Worm (Caenorhabditis elegans): ENCODE measurements around the gene F55G1.15.

F55G1.15 gene

DNA sequence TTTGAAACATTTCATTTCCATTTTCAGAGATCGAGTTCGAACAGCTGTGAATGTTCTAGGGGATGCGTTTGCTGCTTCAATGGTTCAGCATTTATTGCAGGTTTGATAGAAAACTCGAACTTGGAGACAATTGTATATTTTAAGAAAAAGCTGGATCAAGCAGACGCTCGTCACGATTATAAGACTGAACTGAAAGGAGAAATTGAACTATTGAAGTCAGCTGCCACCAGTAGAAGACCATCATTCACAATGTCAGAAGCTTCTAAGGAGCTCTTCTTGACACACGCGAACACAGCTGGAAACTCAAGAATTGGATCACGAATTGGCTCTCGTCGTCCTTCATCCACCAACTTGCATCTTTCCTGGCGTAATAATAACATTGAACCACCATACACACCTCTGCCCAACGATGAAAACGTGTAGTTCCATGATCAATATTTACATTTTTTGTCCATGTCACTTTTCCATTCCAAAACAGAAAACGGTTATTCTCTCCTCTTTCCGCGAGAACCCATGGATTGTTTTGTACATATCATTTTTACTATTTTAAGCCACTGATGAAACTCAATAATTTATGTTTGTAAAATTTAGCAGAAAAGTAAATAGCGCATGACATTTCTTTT is 4.7 kb upstream of the F55G1.15 start (continued):
- TF ChIP-seq dmd-8 (GFP tag; IDR thresholded peaks at IDR 0.05) (no peak), tra-1 (GFP tag; IDR thresholded peaks at IDR 0.05) (no peak), lin-29 (GFP tag; IDR thresholded peaks at IDR 0.05) (no peak), jun-1 (tag; optimal IDR thresholded peaks at IDR 0.05) (no peak), unc-130 (GFP tag; optimal IDR thresholded peaks at IDR 0.05) (peak; percentile 31), dmd-6 (GFP tag; IDR thresholded peaks at IDR 0.05) (peak; percentile 40), ama-1 (optimal IDR thresholded peaks at IDR 0.05) (peak; percentile 91), zfp-3 (GFP tag; conservative IDR thresholded peaks at IDR 0.05) (peak; percentile 73; the same call in 1 of the 2 replicates), dpl-1 (GFP tag; optimal IDR thresholded peaks at IDR 0.05) (no peak), skn-1 (tag; optimal IDR thresholded peaks at IDR 0.05) (no peak), hlh-30 (tag; optimal IDR thresholded peaks at IDR 0.05; ENCODE audit: insufficient read depth) (no peak), lin-15B (tag; optimal IDR thresholded peaks at IDR 0.05) (no peak), mxl-2 (GFP tag; conservative IDR thresholded peaks at IDR 0.05) (no peak), attf-4 (tag; optimal IDR thresholded peaks at IDR 0.05) (no peak), zip-11 (GFP tag; IDR thresholded peaks at IDR 0.05) (no peak), nhr-76 (tag; optimal IDR thresholded peaks at IDR 0.05) (no peak)

DNA sequence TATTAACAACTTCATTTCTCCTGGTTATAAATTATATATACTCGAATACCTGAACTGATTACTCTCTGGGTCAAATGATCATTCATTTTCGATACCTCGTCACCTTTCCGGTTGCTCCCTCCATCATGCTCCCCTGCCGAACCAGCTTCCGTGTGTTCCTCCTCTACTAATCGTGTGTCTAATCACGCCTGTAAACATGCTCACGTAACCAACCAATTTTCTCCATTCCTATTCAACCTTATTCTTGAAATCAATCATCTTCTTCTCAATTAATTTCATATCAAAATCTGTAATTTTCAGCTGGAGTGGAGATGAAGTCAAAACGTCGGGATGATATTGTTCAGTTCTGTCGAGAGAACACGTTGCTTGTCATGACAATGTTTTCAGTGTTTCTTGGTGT is 2.1 kb upstream of the F55G1.15 start, which contains the start of gene glt-6:
glt-6 (plus strand) TSS at position 301 of the 400 bp plus-strand sequence.
- TF ChIP-seq T20F7.1 (GFP tag; optimal IDR thresholded peaks at IDR 0.05) (no peak), madf-5 (GFP tag; IDR thresholded peaks at IDR 0.05) (no peak), ceh-32 (tag; optimal IDR thresholded peaks at IDR 0.05; ENCODE audit: poor library complexity) (no peak), nhr-41 (GFP tag; IDR thresholded peaks at IDR 0.05) (no peak), ama-1 (optimal IDR thresholded peaks at IDR 0.05) (no peak), saeg-2 (GFP tag; IDR thresholded peaks at IDR 0.05) (no peak), pha-4 (GFP tag; IDR thresholded peaks at IDR 0.05) (no peak), pha-4 (tag; optimal IDR thresholded peaks at IDR 0.05) (no peak), cey-2 (tag; optimal IDR thresholded peaks at IDR 0.05; ENCODE audit: borderline replicate concordance, insufficient read depth) (no peak)

DNA sequence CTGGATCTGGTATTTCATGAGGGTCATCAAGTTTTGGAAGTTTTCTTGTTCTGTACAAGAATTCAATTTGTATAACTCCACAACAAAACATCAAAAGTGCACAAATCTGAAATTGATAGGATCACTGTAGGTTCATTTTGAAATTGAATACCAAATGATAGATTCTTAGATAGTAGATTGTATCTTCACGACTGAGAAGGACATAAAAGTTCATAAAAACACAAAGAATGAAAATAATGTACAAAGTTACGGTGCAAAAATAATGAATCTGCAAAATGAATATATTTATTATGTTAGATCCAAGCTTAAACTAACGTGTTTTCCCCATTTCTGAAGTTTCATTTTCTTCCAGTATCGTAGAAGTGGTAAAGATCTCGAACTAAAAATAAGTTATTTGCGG is 313 bp downstream of the F55G1.15 start:
- TF ChIP-seq T26A8.4 (GFP tag; IDR thresholded peaks at IDR 0.05) (no peak), daf-19 (GFP tag; conservative IDR thresholded peaks at IDR 0.05) (no peak), Y48G9A.11 (GFP tag; IDR thresholded peaks at IDR 0.05) (no peak), nhr-25 (tag; optimal IDR thresholded peaks at IDR 0.05; ENCODE audit: borderline replicate concordance, insufficient read depth) (no peak), fos-1 (tag; optimal IDR thresholded peaks at IDR 0.05) (no peak), ceh-44 (GFP tag; IDR thresholded peaks at IDR 0.05) (no peak), hif-1 (tag; optimal IDR thresholded peaks at IDR 0.05) (no peak), dmd-9 (GFP tag; IDR thresholded peaks at IDR 0.05) (no peak), php-3 (GFP tag; IDR thresholded peaks at IDR 0.05) (no peak), dpl-1 (GFP tag; optimal IDR thresholded peaks at IDR 0.05) (no peak), F44E2.7 (GFP tag; IDR thresholded peaks at IDR 0.05) (no peak), nhr-77 (tag; optimal IDR thresholded peaks at IDR 0.05) (no peak), ceh-28 (tag; optimal IDR thresholded peaks at IDR 0.05) (no peak), hlh-30 (tag; optimal IDR thresholded peaks at IDR 0.05; ENCODE audit: insufficient read depth) (no peak), set-16 (GFP tag; IDR thresholded peaks at IDR 0.05) (no peak)
